Worm (Caenorhabditis elegans): ENCODE data around the gene srg-46.

ce11 chrV:13335883-13336419 is 27.6 kb upstream of the srg-46 start, which contains the start of gene C50B6.9:
- no peak for TF ChIP-seq med-1 (GFP tag; optimal IDR thresholded peaks at IDR 0.05; ENCODE audit: insufficient read depth)
- no peak for TF ChIP-seq ref-1 (GFP tag; conservative IDR thresholded peaks at IDR 0.05)
- TF ChIP-seq ztf-29 (GFP tag; IDR thresholded peaks at IDR 0.05) = no peak
- no peak for TF ChIP-seq flt-1 (GFP tag; IDR thresholded peaks at IDR 0.05)
- TF ChIP-seq tab-1 (GFP tag; IDR thresholded peaks at IDR 0.05) = no peak
- TF ChIP-seq ztf-23 (GFP tag; IDR thresholded peaks at IDR 0.05) = no peak
- TF ChIP-seq klf-2 (GFP tag; conservative IDR thresholded peaks at IDR 0.05) = no peak
- TF ChIP-seq T22C8.4 (GFP tag; IDR thresholded peaks at IDR 0.05) = no peak
- TF ChIP-seq cog-1 (tag; optimal IDR thresholded peaks at IDR 0.05) = no peak
